Worm (Caenorhabditis elegans): ENCODE measurements around the gene C45G7.4.

Gene C45G7.4

ce11 chrIV:2388949-2389495 lies 43.8 kb upstream of the C45G7.4 start, which contains the start of gene trap-3 (continued):
- TF ChIP-seq aly-2 (tag; optimal IDR thresholded peaks at IDR 0.05) (no peak), unc-62 (GFP tag; optimal IDR thresholded peaks at IDR 0.05) (no peak), sma-9 (GFP tag; optimal IDR thresholded peaks at IDR 0.05) (peak; percentile 89), sma-9 (tag; optimal IDR thresholded peaks at IDR 0.05) (no peak), lin-11 (tag; optimal IDR thresholded peaks at IDR 0.05) (peak; percentile 95), lsy-2 (tag; optimal IDR thresholded peaks at IDR 0.05) (peak; percentile 92 to 97), F13H6.1 (tag; optimal IDR thresholded peaks at IDR 0.05) (peak; percentile 97), nhr-12 (tag; optimal IDR thresholded peaks at IDR 0.05) (peak; percentile 54), peb-1 (tag; optimal IDR thresholded peaks at IDR 0.05) (no peak), lin-39 (tag; optimal IDR thresholded peaks at IDR 0.05) (peak; percentile 26), ama-1 (optimal IDR thresholded peaks at IDR 0.05) (no peak), ztf-4 (tag; optimal IDR thresholded peaks at IDR 0.05) (peak; percentile 85), Y55F3AM.14 (GFP tag; optimal IDR thresholded peaks at IDR 0.05) (peak; percentile 91), mbf-1 (tag; optimal IDR thresholded peaks at IDR 0.05) (no peak), ztf-11 (tag; optimal IDR thresholded peaks at IDR 0.05) (peak; percentile 12), fos-1 (tag; optimal IDR thresholded peaks at IDR 0.05) (peak; percentile 84), nhr-6 (tag; optimal IDR thresholded peaks at IDR 0.05) (peak; percentile 87)

- TF ChIP-seq elt-3 (tag; optimal IDR thresholded peaks at IDR 0.05) (no peak), lin-11 (tag; optimal IDR thresholded peaks at IDR 0.05) (no peak), mab-5 (tag; optimal IDR thresholded peaks at IDR 0.05) (no peak), sem-4 (tag; optimal IDR thresholded peaks at IDR 0.05) (no peak)
Measured at ce11 chrIV:2389745-2390144, 43.0 kb upstream of the C45G7.4 start.

- TF ChIP-seq unc-55 (GFP tag; optimal IDR thresholded peaks at IDR 0.05) (peak; percentile 33), lin-39 (tag; optimal IDR thresholded peaks at IDR 0.05) (no peak), snpc-4 (tag; optimal IDR thresholded peaks at IDR 0.05) (no peak), mdl-1 (tag; optimal IDR thresholded peaks at IDR 0.05) (no peak), unc-62 (GFP tag; optimal IDR thresholded peaks at IDR 0.05) (no peak), aly-2 (tag; optimal IDR thresholded peaks at IDR 0.05) (no peak), F13H6.1 (tag; optimal IDR thresholded peaks at IDR 0.05) (no peak), lsy-2 (tag; optimal IDR thresholded peaks at IDR 0.05) (peak; percentile 9 to 61), blmp-1 (tag; optimal IDR thresholded peaks at IDR 0.05; ENCODE audit: insufficient read depth) (no peak), egl-27 (tag; optimal IDR thresholded peaks at IDR 0.05) (no peak), nhr-12 (tag; optimal IDR thresholded peaks at IDR 0.05) (no peak), sem-4 (tag; optimal IDR thresholded peaks at IDR 0.05) (peak; percentile 63), peb-1 (tag; optimal IDR thresholded peaks at IDR 0.05) (no peak), nhr-129 (tag; optimal IDR thresholded peaks at IDR 0.05) (peak; percentile 4), nhr-6 (tag; optimal IDR thresholded peaks at IDR 0.05) (no peak), sma-3 (GFP tag; optimal IDR thresholded peaks at IDR 0.05) (peak; percentile 65), nhr-77 (tag; optimal IDR thresholded peaks at IDR 0.05) (no peak), dmd-4 (tag; optimal IDR thresholded peaks at IDR 0.05) (no peak), crh-2 (tag; optimal IDR thresholded peaks at IDR 0.05) (no peak), lin-13 (GFP tag; optimal IDR thresholded peaks at IDR 0.05) (peak; percentile 35), ZK546.5 (tag; optimal IDR thresholded peaks at IDR 0.05) (no peak), C34F6.9 (tag; optimal IDR thresholded peaks at IDR 0.05) (no peak), elt-1 (tag; optimal IDR thresholded peaks at IDR 0.05) (no peak), nhr-237 (tag; optimal IDR thresholded peaks at IDR 0.05) (no peak), zag-1 (tag; optimal IDR thresholded peaks at IDR 0.05) (no peak), nhr-21 (tag; optimal IDR thresholded peaks at IDR 0.05) (peak; percentile 37), ztf-4 (tag; optimal IDR thresholded peaks at IDR 0.05) (peak; percentile 40), gmeb-1 (tag; optimal IDR thresholded peaks at IDR 0.05) (peak; percentile 52), nhr-25 (tag; optimal IDR thresholded peaks at IDR 0.05) (peak; percentile 35), skn-1 (tag; optimal IDR thresholded peaks at IDR 0.05) (no peak), elt-3 (tag; optimal IDR thresholded peaks at IDR 0.05) (no peak), nhr-11 (tag; optimal IDR thresholded peaks at IDR 0.05) (no peak), sma-9 (GFP tag; optimal IDR thresholded peaks at IDR 0.05) (no peak), sma-9 (tag; optimal IDR thresholded peaks at IDR 0.05) (no peak), Y55F3AM.14 (GFP tag; optimal IDR thresholded peaks at IDR 0.05) (peak; percentile 43)
Measured at ce11 chrIV:2390251-2390672, 42.5 kb upstream of the C45G7.4 start.

Data from whole organism, L2 larva.